Worm (Caenorhabditis elegans): ENCODE data around the gene amt-1.

ce11 chrX:4548929-4549328, 22.3 kb upstream of the amt-1 start:
- TF ChIP-seq flt-1 (GFP tag; IDR thresholded peaks at IDR 0.05) (no peak), cog-1 (tag; optimal IDR thresholded peaks at IDR 0.05) (no peak), T22C8.4 (GFP tag; IDR thresholded peaks at IDR 0.05) (no peak), ztf-29 (GFP tag; IDR thresholded peaks at IDR 0.05) (no peak), klf-2 (GFP tag; conservative IDR thresholded peaks at IDR 0.05) (no peak), med-1 (GFP tag; optimal IDR thresholded peaks at IDR 0.05; ENCODE audit: insufficient read depth) (no peak), ztf-23 (GFP tag; IDR thresholded peaks at IDR 0.05) (no peak)
